Fruit fly (Drosophila melanogaster): Measurements from ENCODE around the gene CG16721.

Gene CG16721

DNA sequence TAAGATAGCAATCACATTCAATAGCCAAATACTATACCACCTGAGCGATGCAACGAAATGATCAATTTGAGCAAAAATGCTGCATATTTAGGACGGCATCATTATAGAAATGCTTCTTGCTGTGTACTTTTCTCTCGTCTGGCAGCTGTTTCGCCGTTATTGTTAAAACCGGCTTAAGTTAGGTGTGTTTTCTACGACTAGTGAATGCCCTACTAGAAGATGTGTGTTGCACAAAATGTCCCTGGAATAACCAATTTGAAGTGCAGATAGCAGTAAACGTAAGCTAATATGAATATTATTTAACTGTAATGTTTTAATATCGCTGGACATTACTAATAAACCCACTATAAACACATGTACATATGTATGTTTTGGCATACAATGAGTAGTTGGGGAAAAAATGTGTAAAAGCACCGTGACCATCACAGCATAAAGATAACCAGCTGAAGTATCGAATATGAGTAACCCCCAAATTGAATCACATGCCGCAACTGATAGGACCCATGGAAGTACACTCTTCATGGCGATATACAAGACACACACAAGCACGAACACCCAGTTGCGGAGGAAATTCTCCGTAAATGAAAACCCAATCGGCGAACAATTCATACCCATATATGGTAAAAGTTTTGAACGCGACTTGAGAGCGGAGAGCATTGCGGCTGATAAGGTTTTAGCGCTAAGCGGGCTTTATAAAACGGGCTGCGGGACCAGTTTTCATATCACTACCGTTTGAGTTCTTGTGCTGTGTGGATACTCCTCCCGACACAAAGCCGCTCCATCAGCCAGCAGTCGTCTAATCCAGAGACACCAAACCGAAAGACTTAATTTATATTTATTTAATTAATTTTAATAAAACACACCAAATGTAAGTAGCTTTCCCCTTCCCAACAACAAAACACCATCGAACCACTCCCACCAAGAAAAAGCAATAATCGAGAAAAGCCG, 20.8 kb downstream of the CG16721 start, which contains the start of gene Act5C:
TSS of gene Act5C (plus strand) at position 716 of the 948 bp plus-strand sequence.
- TF ChIP-seq Snoo (tag; optimal IDR thresholded peaks at IDR 0.05) (peak; percentile 98), D1 (tag; optimal IDR thresholded peaks at IDR 0.05) (peak; percentile 77), CG8301 (tag; optimal IDR thresholded peaks at IDR 0.05) (peak; percentile 96), CG17806 (tag; optimal IDR thresholded peaks at IDR 0.05) (peak; percentile 98), CG34367 (tag; optimal IDR thresholded peaks at IDR 0.05) (peak; percentile 99), Pif1B (GFP tag; optimal IDR thresholded peaks at IDR 0.05) (peak; percentile 97), CG10348 (GFP tag; IDR thresholded peaks at IDR 0.05) (peak; percentile 67), fd96Ca (GFP tag; IDR thresholded peaks at IDR 0.05) (peak; percentile 98), Pif1A (GFP tag; optimal IDR thresholded peaks at IDR 0.05) (peak; percentile 97), CG32121 (GFP tag; IDR thresholded peaks at IDR 0.05) (peak; percentile 95), CG12605 (GFP tag; IDR thresholded peaks at IDR 0.05) (peak; percentile 95), CG8159 (tag; optimal IDR thresholded peaks at IDR 0.05) (peak; percentile 98), gl (tag; optimal IDR thresholded peaks at IDR 0.05) (peak; percentile 97), rn (GFP tag; IDR thresholded peaks at IDR 0.05) (peak; percentile 95), CG14655 (GFP tag; optimal IDR thresholded peaks at IDR 0.05) (peak; percentile 96), CG9948 (tag; optimal IDR thresholded peaks at IDR 0.05) (peak; percentile 97), CG4496 (GFP tag; IDR thresholded peaks at IDR 0.05) (peak; percentile 98), CG13204 (GFP tag; optimal IDR thresholded peaks at IDR 0.05) (peak; percentile 91), CG15710 (tag; optimal IDR thresholded peaks at IDR 0.05) (peak; percentile 98), EcR (GFP tag; optimal IDR thresholded peaks at IDR 0.05) (peak; percentile 50), Ets98B (GFP tag; IDR thresholded peaks at IDR 0.05) (peak; percentile 97)

DNA sequence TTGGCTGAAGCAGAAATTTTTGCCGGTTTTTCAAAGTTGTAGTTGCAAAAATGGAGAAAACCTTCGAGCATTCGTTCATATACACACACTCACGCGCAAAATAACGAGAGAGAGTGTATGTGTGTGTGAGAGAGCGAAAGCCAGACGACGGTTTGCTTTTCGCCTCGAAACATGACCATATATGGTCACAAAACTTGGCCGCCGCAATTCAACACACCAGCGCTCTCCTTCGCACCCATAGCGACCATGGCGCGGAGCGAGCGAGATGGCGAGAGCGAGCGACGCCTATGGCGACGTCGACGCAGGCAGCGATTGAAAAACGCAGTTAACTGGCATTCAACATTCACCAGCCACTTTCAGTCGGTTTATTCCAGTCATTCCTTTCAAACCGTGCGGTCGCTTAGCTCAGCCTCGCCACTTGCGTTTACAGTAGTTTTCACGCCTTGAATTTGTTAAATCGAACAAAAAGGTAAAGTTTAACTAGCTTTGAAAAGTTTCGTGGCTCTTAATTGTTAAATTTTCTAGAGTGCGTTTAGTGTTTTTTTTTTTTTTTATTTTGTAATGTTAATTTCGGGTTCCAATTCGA, 22.1 kb downstream of the CG16721 start:
- TF ChIP-seq fd96Ca (GFP tag; IDR thresholded peaks at IDR 0.05), result peak; percentile 59; the same call in 2 of the 3 replicates
- TF ChIP-seq CG13204 (GFP tag; optimal IDR thresholded peaks at IDR 0.05), result peak; percentile 51
- peak; percentile 46 for TF ChIP-seq Snoo (tag; optimal IDR thresholded peaks at IDR 0.05)
- TF ChIP-seq rn (GFP tag; IDR thresholded peaks at IDR 0.05), result no peak
- no peak for TF ChIP-seq CG9948 (tag; optimal IDR thresholded peaks at IDR 0.05)
- TF ChIP-seq CG15710 (tag; optimal IDR thresholded peaks at IDR 0.05), result no peak
- no peak for TF ChIP-seq D1 (tag; optimal IDR thresholded peaks at IDR 0.05)
- peak; percentile 71; the same call in 2 of the 3 replicates for TF ChIP-seq CG4496 (GFP tag; IDR thresholded peaks at IDR 0.05)
- TF ChIP-seq gl (tag; optimal IDR thresholded peaks at IDR 0.05), result no peak
- TF ChIP-seq CG32121 (GFP tag; IDR thresholded peaks at IDR 0.05), result peak; percentile 22; the same call in 1 of the 2 replicates
- TF ChIP-seq Ets98B (GFP tag; IDR thresholded peaks at IDR 0.05), result peak; percentile 42; the same call in 1 of the 2 replicates
- no peak for TF ChIP-seq CG17806 (tag; optimal IDR thresholded peaks at IDR 0.05)
- TF ChIP-seq Pif1A (GFP tag; optimal IDR thresholded peaks at IDR 0.05), result peak; percentile 30
- TF ChIP-seq CG8159 (tag; optimal IDR thresholded peaks at IDR 0.05), result peak; percentile 4
- TF ChIP-seq Pif1B (GFP tag; optimal IDR thresholded peaks at IDR 0.05), result peak; percentile 48
- TF ChIP-seq CG8301 (tag; optimal IDR thresholded peaks at IDR 0.05), result no peak
- 0 out of 2 replicates have a peak, but pooled peaks have one; percentile 8 for TF ChIP-seq CG12605 (GFP tag; IDR thresholded peaks at IDR 0.05)
- peak; percentile 13 for TF ChIP-seq CG14655 (GFP tag; optimal IDR thresholded peaks at IDR 0.05)
- TF ChIP-seq CG34367 (tag; optimal IDR thresholded peaks at IDR 0.05), result no peak
- TF ChIP-seq EcR (GFP tag; optimal IDR thresholded peaks at IDR 0.05), result peak; percentile 77

DNA sequence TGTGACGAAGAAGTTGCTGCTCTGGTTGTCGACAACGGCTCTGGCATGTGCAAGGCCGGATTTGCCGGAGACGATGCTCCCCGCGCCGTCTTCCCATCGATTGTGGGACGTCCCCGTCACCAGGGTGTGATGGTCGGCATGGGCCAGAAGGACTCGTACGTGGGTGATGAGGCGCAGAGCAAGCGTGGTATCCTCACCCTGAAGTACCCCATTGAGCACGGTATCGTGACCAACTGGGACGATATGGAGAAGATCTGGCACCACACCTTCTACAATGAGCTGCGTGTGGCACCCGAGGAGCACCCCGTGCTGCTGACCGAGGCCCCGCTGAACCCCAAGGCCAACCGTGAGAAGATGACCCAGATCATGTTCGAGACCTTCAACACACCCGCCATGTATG, 23.0 kb downstream of the CG16721 start:
- TF ChIP-seq Snoo (tag; optimal IDR thresholded peaks at IDR 0.05) (no peak), CG14655 (GFP tag; optimal IDR thresholded peaks at IDR 0.05) (no peak), EcR (GFP tag; optimal IDR thresholded peaks at IDR 0.05) (no peak), Pif1A (GFP tag; optimal IDR thresholded peaks at IDR 0.05) (no peak), CG8301 (tag; optimal IDR thresholded peaks at IDR 0.05) (no peak), D1 (tag; optimal IDR thresholded peaks at IDR 0.05) (no peak), CG15710 (tag; optimal IDR thresholded peaks at IDR 0.05) (no peak), Ets98B (GFP tag; IDR thresholded peaks at IDR 0.05) (no peak), rn (GFP tag; IDR thresholded peaks at IDR 0.05) (no peak), gl (tag; optimal IDR thresholded peaks at IDR 0.05) (no peak), CG34367 (tag; optimal IDR thresholded peaks at IDR 0.05) (no peak), CG10348 (GFP tag; IDR thresholded peaks at IDR 0.05) (no peak), Pif1B (GFP tag; optimal IDR thresholded peaks at IDR 0.05) (no peak)

DNA sequence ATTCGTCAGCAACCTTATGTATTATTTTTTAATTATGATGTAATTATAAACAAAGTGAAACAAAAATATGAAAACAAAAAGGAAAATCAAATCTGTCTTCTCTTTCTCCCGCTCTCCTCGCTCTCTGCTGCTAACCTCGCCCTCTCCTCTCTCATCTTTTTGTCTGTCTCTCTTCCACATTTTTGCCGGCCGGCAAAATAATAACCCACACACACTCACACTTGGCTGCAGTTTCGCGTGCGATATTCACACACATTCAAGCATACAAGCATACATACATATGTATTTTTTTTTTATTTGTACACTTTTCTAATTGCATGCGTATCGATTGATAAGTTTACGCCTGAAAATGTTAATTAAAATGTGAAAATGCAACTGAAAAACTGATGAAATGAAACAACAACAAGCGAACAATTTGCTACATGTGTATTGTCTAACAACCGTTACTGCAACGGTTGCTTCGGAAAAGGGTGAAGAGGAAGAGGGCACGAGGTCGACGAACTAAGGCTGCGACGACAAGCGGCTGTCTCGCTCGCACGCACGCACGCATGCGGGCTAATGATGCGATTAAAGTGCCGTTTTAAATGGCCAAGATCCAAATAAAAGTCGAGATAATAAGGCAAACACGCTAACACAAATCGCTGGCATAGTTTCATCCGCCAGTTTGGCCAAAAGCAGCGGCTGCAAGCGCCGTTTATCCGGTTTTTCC, 24.9 kb downstream of the CG16721 start:
- peak; percentile 41; the same call in 1 of the 2 replicates for TF ChIP-seq CG12605 (GFP tag; IDR thresholded peaks at IDR 0.05)
- TF ChIP-seq EcR (GFP tag; optimal IDR thresholded peaks at IDR 0.05), result peak; percentile 97
- peak; percentile 6 for TF ChIP-seq CG13204 (GFP tag; optimal IDR thresholded peaks at IDR 0.05)
- peak; percentile 12; the same call in 1 of the 2 replicates for TF ChIP-seq Ets98B (GFP tag; IDR thresholded peaks at IDR 0.05)
- no peak for TF ChIP-seq CG9948 (tag; optimal IDR thresholded peaks at IDR 0.05)

DNA sequence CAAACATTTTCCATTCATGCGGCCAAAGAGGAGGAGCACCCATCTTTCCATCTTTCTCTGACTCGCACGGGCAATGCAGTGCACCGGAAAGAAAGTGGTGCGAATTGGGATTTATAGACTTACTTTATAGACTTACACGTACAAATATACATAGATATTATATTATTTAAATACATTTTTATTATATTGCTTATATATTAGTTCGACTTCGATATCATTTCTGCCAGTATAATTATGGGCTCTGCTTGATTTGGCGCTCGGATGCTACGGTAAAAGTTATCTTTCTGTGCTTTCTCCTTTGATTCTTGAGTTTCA, 25.4 kb downstream of the CG16721 start:
- TF ChIP-seq fd96Ca (GFP tag; IDR thresholded peaks at IDR 0.05) (no peak; the same call in 2 of the 3 replicates), CG8301 (tag; optimal IDR thresholded peaks at IDR 0.05) (peak; percentile 24)

Data from whole organism, pupa.